Fruit fly (Drosophila melanogaster): Measurements from ENCODE around the gene CG14053.

CG14053 gene

dm6 chrX:2155868-2156267, 37.8 kb downstream of the CG14053 start (continued):
- no peak for TF ChIP-seq CG9876 (GFP tag; optimal IDR thresholded peaks at IDR 0.05)
- no peak for TF ChIP-seq Max (GFP tag; optimal IDR thresholded peaks at IDR 0.05)
- peak; percentile 39; the same call in 1 of the 2 replicates for TF ChIP-seq Ptx1 (GFP tag; IDR thresholded peaks at IDR 0.05)
- TF ChIP-seq btn (GFP tag; optimal IDR thresholded peaks at IDR 0.05) = peak; percentile 2
- TF ChIP-seq zfh1 (GFP tag; IDR thresholded peaks at IDR 0.05) = no peak
- TF ChIP-seq CG3847 (GFP tag; IDR thresholded peaks at IDR 0.05) = no peak
- TF ChIP-seq CG34376 (GFP tag; optimal IDR thresholded peaks at IDR 0.05) = no peak
- TF ChIP-seq CG4820 (GFP tag; optimal IDR thresholded peaks at IDR 0.05) = no peak
- TF ChIP-seq sob (GFP tag; IDR thresholded peaks at IDR 0.05) = no peak
- TF ChIP-seq CoRest (tag; optimal IDR thresholded peaks at IDR 0.05) = peak; percentile 18
- TF ChIP-seq CG7963 (GFP tag; IDR thresholded peaks at IDR 0.05; ENCODE audit: partially characterized antibody) = no peak
- TF ChIP-seq D19B (GFP tag; optimal IDR thresholded peaks at IDR 0.05) = no peak
- TF ChIP-seq Dfd (GFP tag; optimal IDR thresholded peaks at IDR 0.05) = no peak
- TF ChIP-seq wek (GFP tag; optimal IDR thresholded peaks at IDR 0.05) = peak; percentile 100
- no peak for TF ChIP-seq toy (GFP tag; IDR thresholded peaks at IDR 0.05)
- TF ChIP-seq Dip3 (GFP tag; optimal IDR thresholded peaks at IDR 0.05) = no peak
- TF ChIP-seq salm (tag; optimal IDR thresholded peaks at IDR 0.05) = no peak
- no peak for TF ChIP-seq Sry-δ (GFP tag; optimal IDR thresholded peaks at IDR 0.05)
- TF ChIP-seq Elba2 (GFP tag; optimal IDR thresholded peaks at IDR 0.05) = peak; percentile 28
- TF ChIP-seq vnd (GFP tag; IDR thresholded peaks at IDR 0.05; ENCODE audit: partially characterized antibody) = no peak
- TF ChIP-seq ken (GFP tag; IDR thresholded peaks at IDR 0.05) = no peak
- TF ChIP-seq Hr51 (GFP tag; optimal IDR thresholded peaks at IDR 0.05) = no peak
- no peak for TF ChIP-seq CG32532 (GFP tag; IDR thresholded peaks at IDR 0.05)
- no peak for TF ChIP-seq CG12299 (tag; optimal IDR thresholded peaks at IDR 0.05)
- TF ChIP-seq CG11456 (GFP tag; IDR thresholded peaks at IDR 0.05) = no peak
- no peak for TF ChIP-seq CG15269 (tag; optimal IDR thresholded peaks at IDR 0.05)
- peak; percentile 89 for TF ChIP-seq CG10321 (GFP tag; IDR thresholded peaks at IDR 0.05)
- no peak for TF ChIP-seq CG33557 (GFP tag; optimal IDR thresholded peaks at IDR 0.05)
- TF ChIP-seq CG2712 (tag; optimal IDR thresholded peaks at IDR 0.05) = peak; percentile 30
- TF ChIP-seq Ravus (GFP tag; IDR thresholded peaks at IDR 0.05) = no peak
- no peak for TF ChIP-seq CG9817 (tag; optimal IDR thresholded peaks at IDR 0.05)
- no peak for TF ChIP-seq dmrt99B (tag; optimal IDR thresholded peaks at IDR 0.05)
- TF ChIP-seq CG12104 (GFP tag; optimal IDR thresholded peaks at IDR 0.05) = no peak
- no peak for TF ChIP-seq CG17612 (GFP tag; IDR thresholded peaks at IDR 0.05)
- TF ChIP-seq schlank (tag; optimal IDR thresholded peaks at IDR 0.05) = no peak
- TF ChIP-seq CG12769 (tag; optimal IDR thresholded peaks at IDR 0.05) = peak; percentile 93
- TF ChIP-seq D (optimal IDR thresholded peaks at IDR 0.05) = no peak
- no peak for TF ChIP-seq D (GFP tag; optimal IDR thresholded peaks at IDR 0.05)
- TF ChIP-seq CG13296 (GFP tag; optimal IDR thresholded peaks at IDR 0.05) = no peak
- TF ChIP-seq MBD-R2 (GFP tag; IDR thresholded peaks at IDR 0.05) = peak; percentile 19; the same call in 1 of the 2 replicates
- no peak for TF ChIP-seq pho (GFP tag; optimal IDR thresholded peaks at IDR 0.05)
- no peak for TF ChIP-seq CG7357 (GFP tag; IDR thresholded peaks at IDR 0.05)
- TF ChIP-seq CG12155 (GFP tag; optimal IDR thresholded peaks at IDR 0.05) = no peak
- TF ChIP-seq CG33213 (GFP tag; optimal IDR thresholded peaks at IDR 0.05) = no peak
- TF ChIP-seq pb (GFP tag; optimal IDR thresholded peaks at IDR 0.05) = no peak
- TF ChIP-seq Ets97D (GFP tag; optimal IDR thresholded peaks at IDR 0.05) = no peak
- no peak for TF ChIP-seq kay (GFP tag; optimal IDR thresholded peaks at IDR 0.05)
- no peak for TF ChIP-seq lov (optimal IDR thresholded peaks at IDR 0.05)
- TF ChIP-seq lov (GFP tag; IDR thresholded peaks at IDR 0.05) = no peak
- no peak for TF ChIP-seq chm (GFP tag; IDR thresholded peaks at IDR 0.05)
- no peak for TF ChIP-seq CG15073 (GFP tag; optimal IDR thresholded peaks at IDR 0.05)
- TF ChIP-seq trh (GFP tag; optimal IDR thresholded peaks at IDR 0.05) = no peak
- peak; percentile 88 for TF ChIP-seq CG8478 (optimal IDR thresholded peaks at IDR 0.05)
- TF ChIP-seq CG9932 (GFP tag; IDR thresholded peaks at IDR 0.05) = no peak
